Fruit fly (Drosophila melanogaster) whole organism, pupa: ENCODE measurements around the gene jvl.
A peak's percentile ranks its signal among the peaks of the same experiment; 100 is the strongest.

Experiments used
- CG10348 ChIP-seq: fragments of 200-800 bp; sonication (Bioruptor generic); IDR thresholded peaks from 2 replicates; pipeline ENCODE4 v1.3.6; 2022; ENCODE audit warnings: missing biosample characterization, missing genetic modification characterization
- CG12605 ChIP-seq: fragments of 200-800 bp; sonication (Bioruptor generic); IDR thresholded peaks from 2 replicates; pipeline ENCODE4 v1.3.6; 2022; ENCODE audit warnings: missing biosample characterization, missing genetic modification characterization
- CG13204 ChIP-seq: fragments of 200-800 bp; sonication (Bioruptor generic); optimal IDR thresholded peaks from 2 replicates; lab custom pipeline; 2018; ENCODE audit warnings: missing biosample characterization, mild to moderate bottlenecking, missing genetic modification characterization, moderate library complexity
- CG14655 ChIP-seq: fragments of 200-800 bp; sonication (Bioruptor generic); optimal IDR thresholded peaks from 3 replicates; lab custom pipeline; 2017; ENCODE audit warnings: mild to moderate bottlenecking, missing biosample characterization, missing genetic modification reagents, missing genetic modification characterization
- CG15710 ChIP-seq: fragments of 200-800 bp; sonication (Bioruptor generic); optimal IDR thresholded peaks from 2 replicates; lab custom pipeline; 2018; ENCODE audit warnings: missing biosample characterization, mild to moderate bottlenecking, missing genetic modification characterization, moderate library complexity
- CG17806 ChIP-seq: fragments of 200-800 bp; sonication (Bioruptor generic); optimal IDR thresholded peaks from 2 replicates; lab custom pipeline; 2018; ENCODE audit warnings: missing biosample characterization, mild to moderate bottlenecking, missing genetic modification characterization, moderate library complexity
- CG32121 ChIP-seq: fragments of 200-800 bp; sonication (Bioruptor generic); IDR thresholded peaks from 2 replicates; pipeline ENCODE4 v1.3.6; 2022; ENCODE audit warnings: missing biosample characterization, missing genetic modification characterization
- CG34367 ChIP-seq: fragments of 200-800 bp; sonication (Bioruptor generic); optimal IDR thresholded peaks from 2 replicates; lab custom pipeline; 2018; ENCODE audit warnings: missing biosample characterization, mild to moderate bottlenecking, missing genetic modification characterization
- CG4496 ChIP-seq: fragments of 200-800 bp; sonication (Bioruptor generic); IDR thresholded peaks from 3 replicates; pipeline ENCODE4 v1.3.6; 2022; ENCODE audit warnings: missing biosample characterization, missing genetic modification characterization
- CG8159 ChIP-seq: fragments of 200-800 bp; sonication (Bioruptor generic); optimal IDR thresholded peaks from 3 replicates; lab custom pipeline; 2018; ENCODE audit warnings: missing biosample characterization, mild to moderate bottlenecking, missing genetic modification characterization, moderate library complexity
- CG8301 ChIP-seq: fragments of 200-800 bp; sonication (Bioruptor generic); optimal IDR thresholded peaks from 2 replicates; lab custom pipeline; 2018; ENCODE audit warnings: missing biosample characterization, mild to moderate bottlenecking, missing genetic modification characterization
- CG9948 ChIP-seq: fragments of 200-800 bp; sonication (Bioruptor generic); optimal IDR thresholded peaks from 2 replicates; lab custom pipeline; 2018; ENCODE audit warnings: missing biosample characterization, mild to moderate bottlenecking, missing genetic modification characterization, moderate library complexity
- D1 ChIP-seq: fragments of 200-800 bp; sonication (Bioruptor generic); optimal IDR thresholded peaks from 2 replicates; lab custom pipeline; 2018; ENCODE audit warnings: missing biosample characterization, mild to moderate bottlenecking, missing genetic modification characterization, moderate library complexity
- EcR ChIP-seq: fragments of 200-800 bp; sonication (Bioruptor generic); optimal IDR thresholded peaks from 3 replicates; lab custom pipeline; 2019; ENCODE audit warnings: missing biosample characterization, missing genetic modification characterization, mild to moderate bottlenecking, moderate library complexity, missing genetic modification reagents
- Ets98B ChIP-seq: fragments of 200-800 bp; sonication (Bioruptor generic); IDR thresholded peaks from 2 replicates; pipeline ENCODE4 v1.3.6; 2022; ENCODE audit warnings: missing biosample characterization, missing genetic modification characterization
- Pif1A ChIP-seq: fragments of 200-800 bp; sonication (Bioruptor generic); optimal IDR thresholded peaks from 3 replicates; lab custom pipeline; 2016; ENCODE audit warnings: missing biosample characterization, missing genetic modification characterization
- Pif1B ChIP-seq: fragments of 200-800 bp; sonication (Bioruptor generic); optimal IDR thresholded peaks from 3 replicates; lab custom pipeline; 2016; ENCODE audit warnings: missing biosample characterization, missing genetic modification characterization
- Snoo ChIP-seq: fragments of 200-800 bp; sonication (Bioruptor generic); optimal IDR thresholded peaks from 3 replicates; lab custom pipeline; 2017; ENCODE audit warnings: missing biosample characterization, mild to moderate bottlenecking, missing genetic modification characterization, inconsistent platforms
- fd96Ca ChIP-seq: fragments of 200-800 bp; sonication (Bioruptor generic); IDR thresholded peaks from 3 replicates; pipeline ENCODE4 v1.3.6; 2022; ENCODE audit warnings: missing biosample characterization, missing genetic modification characterization
- gl ChIP-seq: fragments of 200-800 bp; sonication (Bioruptor generic); optimal IDR thresholded peaks from 2 replicates; lab custom pipeline; 2018; ENCODE audit warnings: missing biosample characterization, mild to moderate bottlenecking, missing genetic modification characterization
- rn ChIP-seq: fragments of 200-800 bp; sonication (Bioruptor generic); IDR thresholded peaks from 2 replicates; pipeline ENCODE4 v1.3.6; 2022; ENCODE audit warnings: missing biosample characterization, missing genetic modification characterization

jvl gene

DNA sequence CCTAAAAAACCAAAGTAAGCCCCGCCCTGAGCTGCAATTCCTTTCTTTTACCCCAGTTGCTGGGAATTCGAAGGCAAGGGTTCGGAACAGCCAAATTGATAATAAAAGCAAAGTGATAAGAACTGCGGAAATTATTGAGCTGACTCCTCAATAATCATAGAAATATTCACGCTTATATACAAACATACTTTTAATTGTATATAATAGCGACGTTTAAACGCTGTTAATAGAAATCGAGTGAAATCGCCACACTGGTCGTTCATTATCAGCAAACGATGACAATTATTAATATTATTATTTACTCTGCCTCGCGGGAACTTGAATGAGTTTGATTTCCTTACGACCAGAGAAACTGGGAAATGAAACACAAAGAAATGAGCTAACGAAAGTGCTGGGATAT, 5.4 kb upstream of the jvl start:
- no peak for TF ChIP-seq rn (GFP tag; lab: Robert Waterston, UW)
- TF ChIP-seq CG4496 (GFP tag; lab: Robert Waterston, UW): no peak
- TF ChIP-seq CG15710 (tag; lab: Kevin White, UChicago): no peak
- no peak for TF ChIP-seq CG34367
- TF ChIP-seq EcR (GFP tag; lab: Kevin White, UChicago): no peak
- TF ChIP-seq CG8301: no peak
- no peak for TF ChIP-seq CG32121 (GFP tag; lab: Robert Waterston, UW)
- TF ChIP-seq Pif1A (GFP tag; lab: Kevin White, UChicago): no peak
- TF ChIP-seq Snoo: no peak
- TF ChIP-seq CG12605 (GFP tag; lab: Robert Waterston, UW): no peak
- TF ChIP-seq gl: no peak
- no peak for TF ChIP-seq CG13204 (GFP tag; lab: Kevin White, UChicago)
- no peak for TF ChIP-seq CG17806 (tag; lab: Kevin White, UChicago)
- TF ChIP-seq fd96Ca (GFP tag; lab: Robert Waterston, UW): no peak
- TF ChIP-seq CG10348 (GFP tag; lab: Robert Waterston, UW): no peak
- no peak for TF ChIP-seq Ets98B (GFP tag; lab: Robert Waterston, UW)
- no peak for TF ChIP-seq D1 (tag; lab: Kevin White, UChicago)

DNA sequence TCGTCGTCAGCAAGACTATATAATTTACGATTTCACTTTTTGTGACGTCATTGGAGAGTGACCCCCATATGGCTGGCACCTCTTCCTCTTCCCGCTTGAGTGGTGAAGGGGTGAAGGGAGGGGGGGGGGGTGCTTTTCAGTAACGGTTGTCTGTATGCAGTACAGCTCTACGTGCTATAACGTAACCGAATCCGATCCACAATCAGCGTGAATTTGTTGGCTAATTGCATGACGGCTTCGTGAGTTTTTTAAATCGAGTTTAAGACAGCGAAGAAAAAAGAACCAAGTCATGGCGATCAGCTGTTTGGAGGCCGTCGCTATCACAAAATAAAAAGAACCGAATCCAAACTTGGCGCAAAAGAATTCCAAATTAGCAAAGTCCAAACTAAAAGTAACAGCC, 4.7 kb upstream of the jvl start:
- TF ChIP-seq CG17806 (tag; lab: Kevin White, UChicago) (no peak), fd96Ca (GFP tag; lab: Robert Waterston, UW) (0 out of 3 replicates have a peak, but pooled peaks have one; percentile 12)

- peak; percentile 98 for TF ChIP-seq Ets98B (GFP tag; lab: Robert Waterston, UW)
- TF ChIP-seq rn (GFP tag; lab: Robert Waterston, UW): peak; percentile 97
- peak; percentile 95 for TF ChIP-seq CG8159 (tag; lab: Kevin White, UChicago)
- TF ChIP-seq CG12605 (GFP tag; lab: Robert Waterston, UW): peak; percentile 96
- TF ChIP-seq Snoo: peak; percentile 97
- peak; percentile 94 for TF ChIP-seq CG34367
- TF ChIP-seq Pif1A (GFP tag; lab: Kevin White, UChicago): peak; percentile 96
- peak; percentile 78 for TF ChIP-seq gl
- TF ChIP-seq Pif1B: peak; percentile 96
- TF ChIP-seq CG14655 (GFP tag; lab: Kevin White, UChicago): peak; percentile 96
- TF ChIP-seq CG32121 (GFP tag; lab: Robert Waterston, UW): peak; percentile 98
- TF ChIP-seq CG15710 (tag; lab: Kevin White, UChicago): peak; percentile 96
- peak; percentile 99 for TF ChIP-seq EcR (GFP tag; lab: Kevin White, UChicago)
- peak; percentile 82 for TF ChIP-seq D1 (tag; lab: Kevin White, UChicago)
- TF ChIP-seq CG13204 (GFP tag; lab: Kevin White, UChicago): peak; percentile 84
- TF ChIP-seq CG4496 (GFP tag; lab: Robert Waterston, UW): peak; percentile 99
- TF ChIP-seq CG9948: peak; percentile 94
- peak; percentile 96 for TF ChIP-seq fd96Ca (GFP tag; lab: Robert Waterston, UW)
- peak; percentile 97 for TF ChIP-seq CG17806 (tag; lab: Kevin White, UChicago)
- peak; percentile 97 for TF ChIP-seq CG8301
- peak; percentile 86 for TF ChIP-seq CG10348 (GFP tag; lab: Robert Waterston, UW)
These were observed 3.2 kb upstream of the jvl start for dm6 chr3R:14737894-14738860.

DNA sequence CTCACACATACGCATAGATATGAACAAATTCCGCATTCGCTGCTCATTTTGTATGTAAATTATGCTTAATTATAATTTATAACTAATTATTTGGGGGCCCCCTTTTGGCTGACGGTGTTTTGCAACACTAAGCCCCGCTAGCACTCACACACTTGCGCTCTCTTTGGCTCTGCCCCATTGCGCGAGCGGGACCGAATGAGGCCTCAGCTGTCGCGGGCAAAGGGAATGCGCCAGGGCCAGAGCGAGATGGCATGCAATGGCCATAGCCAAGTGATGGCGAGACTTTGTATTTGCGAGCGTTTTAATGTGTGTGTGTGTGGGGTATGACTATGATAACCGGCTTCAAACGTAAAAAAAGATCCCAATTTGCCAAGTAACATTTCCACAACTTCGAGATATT, 2.3 kb upstream of the jvl start:
- TF ChIP-seq CG4496 (GFP tag; lab: Robert Waterston, UW): peak; percentile 86
- no peak for TF ChIP-seq CG17806 (tag; lab: Kevin White, UChicago)
- TF ChIP-seq Pif1B: peak; percentile 22
- TF ChIP-seq CG14655 (GFP tag; lab: Kevin White, UChicago): peak; percentile 2
- TF ChIP-seq D1 (tag; lab: Kevin White, UChicago): no peak
- peak; percentile 76 for TF ChIP-seq CG32121 (GFP tag; lab: Robert Waterston, UW)
- peak; percentile 19 for TF ChIP-seq CG15710 (tag; lab: Kevin White, UChicago)
- TF ChIP-seq CG8159 (tag; lab: Kevin White, UChicago): peak; percentile 22
- peak; percentile 47 for TF ChIP-seq gl
- TF ChIP-seq CG10348 (GFP tag; lab: Robert Waterston, UW): no peak
- TF ChIP-seq CG12605 (GFP tag; lab: Robert Waterston, UW): peak; percentile 27; the same call in 1 of the 2 replicates
- TF ChIP-seq fd96Ca (GFP tag; lab: Robert Waterston, UW): peak; percentile 62; the same call in 2 of the 3 replicates
- peak; percentile 70 for TF ChIP-seq Ets98B (GFP tag; lab: Robert Waterston, UW)
- peak; percentile 44 for TF ChIP-seq CG13204 (GFP tag; lab: Kevin White, UChicago)
- peak; percentile 25 for TF ChIP-seq EcR (GFP tag; lab: Kevin White, UChicago)
- TF ChIP-seq CG34367: no peak
- no peak for TF ChIP-seq Snoo

DNA sequence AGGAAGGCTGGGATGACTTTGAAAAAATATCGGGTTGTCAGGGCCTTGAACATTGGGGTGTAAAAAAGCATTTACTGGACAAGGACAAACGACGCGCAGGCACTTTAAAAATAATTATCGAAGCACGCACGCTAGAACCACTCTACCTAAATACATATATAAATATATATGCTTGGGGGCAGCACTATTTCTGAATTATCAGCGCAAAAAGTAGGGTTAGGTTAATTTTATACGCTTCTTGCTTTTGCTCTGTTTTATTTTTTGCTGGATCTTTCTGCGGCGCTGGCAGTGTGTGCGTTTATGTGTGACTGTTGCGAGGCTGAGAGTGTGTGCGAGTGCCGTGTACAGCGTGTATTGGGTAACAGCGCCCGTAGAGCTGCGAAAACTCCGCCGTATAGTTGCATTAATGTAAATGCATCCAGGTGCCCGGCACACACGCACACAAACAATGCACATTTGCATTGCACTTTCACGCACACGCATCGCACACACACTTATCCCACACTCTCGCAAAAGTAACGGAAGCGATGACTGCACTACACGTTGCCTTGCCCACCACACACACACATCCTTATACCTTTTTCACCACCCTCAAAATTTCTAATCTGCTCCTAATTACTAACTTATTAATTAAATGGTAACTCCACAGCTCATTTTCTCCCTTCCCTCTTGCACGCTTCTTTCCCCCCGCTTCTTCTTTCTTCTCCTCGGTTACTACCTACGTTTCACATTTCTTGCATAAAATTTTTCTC, 1.7 kb upstream of the jvl start:
- TF ChIP-seq Snoo (no peak), CG13204 (GFP tag; lab: Kevin White, UChicago) (no peak), CG8159 (tag; lab: Kevin White, UChicago) (no peak), CG4496 (GFP tag; lab: Robert Waterston, UW) (peak; percentile 42; the same call in 1 of the 3 replicates), CG32121 (GFP tag; lab: Robert Waterston, UW) (0 out of 2 replicates have a peak, but pooled peaks have one; percentile 13), CG34367 (no peak)
